Fruit fly (Drosophila melanogaster) whole organism, embryonic: ENCODE data around the gene rols.

Experiments used
- Awh ChIP-seq: fragments of 200-800 bp; sonication (Bioruptor generic); IDR thresholded peaks from 2 replicates; pipeline ENCODE4, ENCODE4 v1.3.6; 2022; ENCODE audit warnings: missing biosample characterization, missing genetic modification characterization
- Blimp-1 ChIP-seq: fragments of 200-800 bp; sonication (Bioruptor generic); optimal IDR thresholded peaks from 3 replicates; lab custom pipeline; 2018; ENCODE audit warnings: missing biosample characterization, missing genetic modification characterization, mild to moderate bottlenecking, moderate library complexity, missing genetic modification reagents
- CG10209 ChIP-seq: fragments of 200-800 bp; sonication (Bioruptor generic); optimal IDR thresholded peaks from 3 replicates; lab custom pipeline; 2017; ENCODE audit warnings: missing biosample characterization, mild to moderate bottlenecking, missing genetic modification characterization, missing genetic modification reagents
- CG10267 ChIP-seq: fragments of 200-800 bp; sonication (Bioruptor generic); optimal IDR thresholded peaks from 2 replicates; lab custom pipeline; 2018; ENCODE audit warnings: missing biosample characterization, mild to moderate bottlenecking, missing genetic modification characterization, moderate library complexity
- CG10462 ChIP-seq: fragments of 200-800 bp; sonication (Bioruptor generic); optimal IDR thresholded peaks from 2 replicates; lab custom pipeline; 2016; ENCODE audit warnings: missing biosample characterization, missing genetic modification characterization
- CG10959 ChIP-seq: fragments of 200-800 bp; sonication (Bioruptor generic); IDR thresholded peaks from 2 replicates; pipeline ENCODE4 v1.3.6; 2022; ENCODE audit warnings: missing biosample characterization, missing genetic modification characterization
- CG12391 ChIP-seq: fragments of 200-800 bp; sonication (Bioruptor generic); optimal IDR thresholded peaks from 3 replicates; lab custom pipeline; 2018; ENCODE audit warnings: missing biosample characterization, mild to moderate bottlenecking, missing genetic modification characterization, moderate library complexity
- CG13424 ChIP-seq: fragments of 200-800 bp; sonication (Bioruptor generic); optimal IDR thresholded peaks from 2 replicates; lab custom pipeline; 2019; ENCODE audit warnings: missing biosample characterization, mild to moderate bottlenecking, missing genetic modification characterization, moderate library complexity
- CG15269 ChIP-seq: fragments of 200-800 bp; sonication (Bioruptor generic); optimal IDR thresholded peaks from 2 replicates; lab custom pipeline; 2018; ENCODE audit warnings: missing biosample characterization, mild to moderate bottlenecking, missing genetic modification characterization, moderate library complexity
- CG17361 ChIP-seq: fragments of 200-800 bp; sonication (Bioruptor generic); IDR thresholded peaks from 3 replicates; pipeline ENCODE4 v1.3.6; 2022; ENCODE audit warnings: missing biosample characterization, missing genetic modification characterization
- CG17385 ChIP-seq: fragments of 200-800 bp; sonication (Bioruptor generic); optimal IDR thresholded peaks from 3 replicates; lab custom pipeline; 2018; ENCODE audit warnings: missing biosample characterization, mild to moderate bottlenecking, missing genetic modification characterization
- CG17829 ChIP-seq: fragments of 200-800 bp; optimal IDR thresholded peaks from 2 replicates; lab custom pipeline; 2019; ENCODE audit warnings: missing biosample characterization, mild to moderate bottlenecking, missing genetic modification characterization, moderate library complexity
- CG17912 ChIP-seq: fragments of 200-800 bp; sonication (Bioruptor generic); optimal IDR thresholded peaks from 2 replicates; lab custom pipeline; 2018; ENCODE audit warnings: missing biosample characterization, mild to moderate bottlenecking, missing genetic modification characterization
- CG18262 ChIP-seq: fragments of 200-800 bp; optimal IDR thresholded peaks from 3 replicates; lab custom pipeline; 2019; ENCODE audit warnings: missing biosample characterization, mild to moderate bottlenecking, missing genetic modification characterization, moderate library complexity
- CG30403 ChIP-seq: fragments of 200-800 bp; sonication (Bioruptor generic); optimal IDR thresholded peaks from 3 replicates; lab custom pipeline; 2016; ENCODE audit warnings: missing biosample characterization, missing genetic modification characterization
- CG34376 ChIP-seq: fragments of 200-800 bp; sonication (Bioruptor generic); optimal IDR thresholded peaks from 2 replicates; lab custom pipeline; 2018; ENCODE audit warnings: missing biosample characterization, mild to moderate bottlenecking, missing genetic modification characterization
- CG7556 ChIP-seq: fragments of 200-800 bp; sonication (Bioruptor generic); optimal IDR thresholded peaks from 2 replicates; lab custom pipeline; 2017; ENCODE audit warnings: missing biosample characterization, mild to moderate bottlenecking, missing genetic modification characterization
- CG9876 ChIP-seq: fragments of 200-800 bp; sonication (Bioruptor generic); optimal IDR thresholded peaks from 2 replicates; lab custom pipeline; 2016; ENCODE audit warnings: missing biosample characterization, missing genetic modification characterization
- Chrac-16 ChIP-seq: fragments of 200-800 bp; sonication (Bioruptor generic); optimal IDR thresholded peaks from 3 replicates; lab custom pipeline; 2016; ENCODE audit warnings: missing biosample characterization, missing genetic modification characterization
- Fer3 ChIP-seq: fragments of 200-800 bp; sonication (Bioruptor generic); optimal IDR thresholded peaks from 2 replicates; lab custom pipeline; 2018; ENCODE audit warnings: missing biosample characterization, mild to moderate bottlenecking, missing genetic modification characterization, moderate library complexity
- HLH4C ChIP-seq: fragments of 200-800 bp; sonication (Bioruptor generic); IDR thresholded peaks from 3 replicates; pipeline ENCODE4 v1.3.6; 2022; ENCODE audit warnings: missing biosample characterization, missing genetic modification characterization; ENCODE audit not compliant: partially characterized antibody
- Hr78 ChIP-seq, 2 experiments: fragments of 200-800 bp in 1 of 2; fragments of >200 bp in 1 of 2; sonication (Bioruptor generic) in 1 of 2; optimal IDR thresholded peaks; 2 replicates each; lab custom pipeline; 2017 to 2019; ENCODE audit warnings: missing biosample characterization in 2 of 2, missing genetic modification characterization in 2 of 2, mild to moderate bottlenecking in 1 of 2, moderate library complexity in 1 of 2
- Med ChIP-seq: fragments of 200-800 bp; sonication (Bioruptor generic); peaks from one replicate; lab custom pipeline; 2016; ENCODE audit warnings: missing biosample characterization, missing genetic modification characterization, mild to moderate bottlenecking, inconsistent platforms, moderate library complexity
- Nf-YB ChIP-seq: fragments of 200-800 bp; sonication (Bioruptor generic); optimal IDR thresholded peaks from 3 replicates; lab custom pipeline; 2019; ENCODE audit warnings: missing biosample characterization, mild to moderate bottlenecking, missing genetic modification characterization, moderate library complexity
- Oli ChIP-seq: fragments of 200-800 bp; sonication (Bioruptor generic); optimal IDR thresholded peaks from 2 replicates; lab custom pipeline; 2018; ENCODE audit warnings: missing biosample characterization, mild to moderate bottlenecking, missing genetic modification characterization, moderate library complexity
- Pdp1 ChIP-seq, 2 experiments: fragments of 200-800 bp; sonication (Bioruptor generic); optimal IDR thresholded peaks; 3 replicates each; lab custom pipeline; 2016; ENCODE audit warnings: missing biosample characterization in 2 of 2, missing genetic modification characterization in 2 of 2, mild to moderate bottlenecking in 1 of 2, moderate library complexity in 1 of 2
- Rx ChIP-seq: fragments of 200-800 bp; sonication (Bioruptor generic); IDR thresholded peaks from 2 replicates; pipeline ENCODE4 v1.3.6; 2022; ENCODE audit warnings: missing biosample characterization, missing genetic modification characterization
- Sox100B ChIP-seq: fragments of 200-800 bp; sonication (Bioruptor generic); optimal IDR thresholded peaks from 3 replicates; lab custom pipeline; 2018; ENCODE audit warnings: missing biosample characterization, mild to moderate bottlenecking, missing genetic modification characterization
- Sox102F ChIP-seq: fragments of 200-800 bp; sonication (Bioruptor generic); optimal IDR thresholded peaks from 2 replicates; lab custom pipeline; 2018; ENCODE audit warnings: missing biosample characterization, mild to moderate bottlenecking, missing genetic modification characterization, moderate library complexity
- Tbp ChIP-seq: fragments of >200 bp; optimal IDR thresholded peaks from 2 replicates; lab custom pipeline; 2018; ENCODE audit warnings: missing biosample characterization, missing genetic modification characterization
- Xrp1 ChIP-seq: fragments of 200-800 bp; sonication (Bioruptor generic); IDR thresholded peaks from 2 replicates; pipeline ENCODE4 v1.3.6; 2022; ENCODE audit warnings: missing biosample characterization, missing genetic modification characterization
- al ChIP-seq: fragments of 200-800 bp; sonication (Bioruptor generic); IDR thresholded peaks from 2 replicates; pipeline ENCODE4 v1.3.6; 2022; ENCODE audit warnings: missing biosample characterization, missing genetic modification characterization
- bsh ChIP-seq, 2 experiments: fragments of 200-800 bp; sonication (Bioruptor generic); optimal IDR thresholded peaks; 2 replicates each; lab custom pipeline; 2017 to 2018; ENCODE audit warnings: mild to moderate bottlenecking in 2 of 2, missing biosample characterization in 2 of 2, missing genetic modification characterization in 2 of 2, moderate library complexity in 1 of 2
- chinmo ChIP-seq: fragments of 200-800 bp; sonication (Bioruptor generic); IDR thresholded peaks from 4 replicates; pipeline ENCODE4 v1.3.6; 2022; ENCODE audit warnings: missing biosample characterization, missing genetic modification characterization; ENCODE audit not compliant: partially characterized antibody
- dmrt99B ChIP-seq: fragments of 200-800 bp; sonication (Bioruptor generic); optimal IDR thresholded peaks from 2 replicates; lab custom pipeline; 2018; ENCODE audit warnings: missing biosample characterization, mild to moderate bottlenecking, missing genetic modification characterization, moderate library complexity
- gsb-n ChIP-seq: fragments of 200-800 bp; sonication (Bioruptor generic); optimal IDR thresholded peaks from 3 replicates; lab custom pipeline; 2018; ENCODE audit warnings: missing biosample characterization, mild to moderate bottlenecking, missing genetic modification characterization
- lola ChIP-seq, 3 experiments: fragments of >200 bp in 2 of 3; fragments of 200-800 bp in 1 of 3; sonication (Bioruptor generic) in 1 of 3; optimal IDR thresholded peaks; 2 replicates each; lab custom pipeline; 2017 to 2019; ENCODE audit warnings: missing biosample characterization in 3 of 3, missing genetic modification characterization in 3 of 3, mild to moderate bottlenecking in 1 of 3, moderate library complexity in 1 of 3
- maf-S ChIP-seq: fragments of 200-800 bp; sonication (Bioruptor generic); optimal IDR thresholded peaks from 2 replicates; lab custom pipeline; 2016; ENCODE audit warnings: missing biosample characterization, missing genetic modification characterization
- onecut ChIP-seq: fragments of 200-800 bp; sonication (Bioruptor generic); IDR thresholded peaks from 2 replicates; pipeline ENCODE4 v1.3.6; 2022; ENCODE audit warnings: missing biosample characterization, missing genetic modification characterization
- pan ChIP-seq, 4 experiments: fragments of >200 bp in 3 of 4; fragments of 200-800 bp in 1 of 4; sonication (Bioruptor generic) in 1 of 4; optimal IDR thresholded peaks in 3 of 4; IDR thresholded peaks in 1 of 4; 2 replicates each; pipeline versions ENCODE4 v1.3.6 to Lab custom; 2017 to 2022; ENCODE audit warnings: missing biosample characterization in 2 of 4, missing genetic modification characterization in 2 of 4, mixed read lengths in 1 of 4
- sd ChIP-seq: fragments of 200-800 bp; sonication (Bioruptor generic); optimal IDR thresholded peaks from 3 replicates; lab custom pipeline; 2018; ENCODE audit warnings: missing biosample characterization, mild to moderate bottlenecking, missing genetic modification characterization, moderate library complexity
- sens ChIP-seq: fragments of 200-800 bp; sonication (Bioruptor generic); peaks from one replicate; lab custom pipeline; 2016; ENCODE audit warnings: missing biosample characterization, missing genetic modification characterization
- sqz ChIP-seq: fragments of 200-800 bp; sonication (Bioruptor generic); optimal IDR thresholded peaks from 3 replicates; lab custom pipeline; 2018; ENCODE audit warnings: missing biosample characterization, mild to moderate bottlenecking, missing genetic modification characterization
- sug ChIP-seq: fragments of 200-800 bp; optimal IDR thresholded peaks from 2 replicates; lab custom pipeline; 2019; ENCODE audit warnings: missing biosample characterization, mild to moderate bottlenecking, missing genetic modification characterization, moderate library complexity
- tio ChIP-seq: fragments of 200-800 bp; sonication (Bioruptor generic); optimal IDR thresholded peaks from 2 replicates; lab custom pipeline; 2017; ENCODE audit warnings: missing biosample characterization, missing genetic modification characterization, inconsistent platforms
- vvl ChIP-seq: fragments of 200-800 bp; sonication (Bioruptor generic); IDR thresholded peaks from 2 replicates; pipeline ENCODE4 v1.3.6; 2022; ENCODE audit warnings: missing biosample characterization, missing genetic modification characterization

Gene rols

dm6 chr3L:12085691-12086078 is 21.0 kb upstream of the rols start:
- TF ChIP-seq Tbp (no peak), CG9876 (GFP tag; lab: Kevin White, UChicago) (no peak), CG30403 (GFP tag; lab: Kevin White, UChicago) (no peak), HLH4C (GFP tag; lab: Robert Waterston, UW) (no peak), sens (GFP tag; lab: Kevin White, UChicago) (peak; percentile 22), vvl (GFP tag; lab: Robert Waterston, UW) (peak; percentile 78), pan (optimal IDR thresholded peaks at IDR 0.05; lab: Kevin White, UChicago) (no peak), pan (GFP tag; optimal IDR thresholded peaks at IDR 0.05 in 1 of 2, IDR thresholded peaks at IDR 0.05 in 1 of 2) (no peak), CG17361 (GFP tag; lab: Robert Waterston, UW) (0 out of 3 replicates have a peak, but pooled peaks have one; percentile 12), CG10462 (GFP tag; lab: Kevin White, UChicago) (no peak), Awh (GFP tag; lab: Robert Waterston, UW) (peak; percentile 67), chinmo (0 out of 4 replicates have a peak, but pooled peaks have one; percentile 27), sd (tag; lab: Kevin White, UChicago) (peak; percentile 63), lola (GFP tag; optimal IDR thresholded peaks at IDR 0.05; lab: Kevin White, UChicago) (no peak)

dm6 chr3L:12084969-12085690 is 20.5 kb upstream of the rols start:
- TF ChIP-seq vvl (GFP tag; lab: Robert Waterston, UW) (peak; percentile 8; the same call in 1 of the 2 replicates), Rx (GFP tag; lab: Robert Waterston, UW) (no peak), CG15269 (tag; lab: Kevin White, UChicago) (peak; percentile 29), dmrt99B (peak; percentile 53), sqz (peak; percentile 21), CG7556 (GFP tag; lab: Kevin White, UChicago) (peak; percentile 44), tio (GFP tag; lab: Kevin White, UChicago) (no peak), Chrac-16 (GFP tag; lab: Kevin White, UChicago) (no peak), Med (peak; percentile 6), CG10209 (GFP tag; lab: Kevin White, UChicago) (no peak), Fer3 (tag; lab: Kevin White, UChicago) (no peak), Xrp1 (GFP tag; lab: Robert Waterston, UW) (peak; percentile 19; the same call in 1 of the 2 replicates), al (GFP tag; lab: Robert Waterston, UW) (no peak), Hr78 (GFP tag; optimal IDR thresholded peaks at IDR 0.05; lab: Kevin White, UChicago) (peak in 1 of 2 experiments; percentile 73), CG18262 (tag; lab: Kevin White, UChicago) (peak; percentile 60), CG10267 (peak; percentile 40), CG13424 (tag; lab: Kevin White, UChicago) (peak; percentile 27), maf-S (no peak), sug (tag; lab: Kevin White, UChicago) (peak; percentile 10), Nf-YB (GFP tag; lab: Kevin White, UChicago) (peak; percentile 9), Pdp1 (GFP tag; optimal IDR thresholded peaks at IDR 0.05; lab: Kevin White, UChicago) (peak in 1 of 2 experiments; percentile 57), CG17361 (GFP tag; lab: Robert Waterston, UW) (peak; percentile 57; the same call in 2 of the 3 replicates), Oli (tag; lab: Kevin White, UChicago) (peak; percentile 23), CG10959 (no peak), gsb-n (tag; lab: Kevin White, UChicago) (peak; percentile 63), Sox100B (GFP tag; lab: Kevin White, UChicago) (peak; percentile 10), Sox102F (GFP tag; lab: Kevin White, UChicago) (peak; percentile 43), CG17385 (GFP tag; lab: Kevin White, UChicago) (no peak), Blimp-1 (GFP tag; lab: Kevin White, UChicago) (peak; percentile 29), CG17912 (GFP tag; lab: Kevin White, UChicago) (no peak), onecut (GFP tag; lab: Robert Waterston, UW) (no peak), CG12391 (tag; lab: Kevin White, UChicago) (peak; percentile 35), bsh (GFP tag; optimal IDR thresholded peaks at IDR 0.05; lab: Kevin White, UChicago) (peak in 1 of 2 experiments; percentile 16), CG17829 (tag; lab: Kevin White, UChicago) (peak; percentile 36), CG34376 (peak; percentile 70)
